Fruit fly (Drosophila melanogaster) whole organism, embryonic: ENCODE results near the gene CG32681.

Experiments
- Bgb ChIP-seq: fragments of 200-800 bp; sonication (Bioruptor generic); IDR thresholded peaks from 2 replicates; pipeline ENCODE4 v1.3.6; 2022; ENCODE audit warnings: missing biosample characterization, missing genetic modification characterization; ENCODE audit not compliant: partially characterized antibody
- CG12942 ChIP-seq: fragments of 200-800 bp; sonication (Bioruptor generic); optimal IDR thresholded peaks from 3 replicates; lab custom pipeline; 2016; ENCODE audit warnings: missing biosample characterization, missing genetic modification characterization
- CG13624 ChIP-seq: fragments of 200-800 bp; sonication (Bioruptor generic); optimal IDR thresholded peaks from 2 replicates; lab custom pipeline; 2016; ENCODE audit warnings: missing biosample characterization, missing genetic modification characterization
- CG14014 ChIP-seq: fragments of 200-800 bp; sonication (Bioruptor generic); IDR thresholded peaks from 2 replicates; pipeline ENCODE4 v1.3.6; 2022; ENCODE audit warnings: missing biosample characterization, missing genetic modification characterization
- CG15073 ChIP-seq: fragments of 200-800 bp; sonication (Bioruptor generic); optimal IDR thresholded peaks from 2 replicates; lab custom pipeline; 2016; ENCODE audit warnings: missing biosample characterization, missing genetic modification characterization
- CG15514 ChIP-seq: fragments of 200-800 bp; sonication (Bioruptor generic); optimal IDR thresholded peaks from 3 replicates; lab custom pipeline; 2017; ENCODE audit warnings: missing biosample characterization, missing genetic modification characterization, mild to moderate bottlenecking, moderate library complexity, missing genetic modification reagents
- CG16813 ChIP-seq: fragments of 200-800 bp; sonication (Bioruptor generic); IDR thresholded peaks from 3 replicates; pipeline ENCODE4 v1.3.6; 2022; ENCODE audit warnings: missing biosample characterization, missing genetic modification characterization; ENCODE audit not compliant: partially characterized antibody
- CG17829 ChIP-seq: fragments of 200-800 bp; optimal IDR thresholded peaks from 2 replicates; lab custom pipeline; 2019; ENCODE audit warnings: missing biosample characterization, mild to moderate bottlenecking, missing genetic modification characterization, moderate library complexity
- CG2116 ChIP-seq: fragments of 200-800 bp; sonication (Bioruptor generic); optimal IDR thresholded peaks from 3 replicates; lab custom pipeline; 2018; ENCODE audit warnings: missing biosample characterization, mild to moderate bottlenecking, missing genetic modification characterization
- CG31224 ChIP-seq: fragments of 200-800 bp; sonication (Bioruptor generic); IDR thresholded peaks from 2 replicates; pipeline ENCODE4 v1.3.6; 2022; ENCODE audit warnings: missing biosample characterization, missing genetic modification characterization
- CG34224 ChIP-seq: fragments of 200-800 bp; sonication (Bioruptor generic); IDR thresholded peaks from 3 replicates; pipeline ENCODE4 v1.3.6; 2022; ENCODE audit warnings: missing biosample characterization, missing genetic modification characterization; ENCODE audit not compliant: partially characterized antibody
- CG6254 ChIP-seq: fragments of 200-800 bp; sonication (Bioruptor generic); optimal IDR thresholded peaks from 3 replicates; lab custom pipeline; 2017; ENCODE audit warnings: mild to moderate bottlenecking, missing biosample characterization, missing genetic modification reagents, missing genetic modification characterization
- CG6272 ChIP-seq: fragments of 200-800 bp; sonication (Bioruptor generic); IDR thresholded peaks from 2 replicates; pipeline ENCODE4 v1.3.6; 2022; ENCODE audit warnings: missing biosample characterization, missing genetic modification characterization
- CG8359 ChIP-seq: fragments of 200-800 bp; sonication (Bioruptor generic); optimal IDR thresholded peaks from 2 replicates; lab custom pipeline; 2017; ENCODE audit warnings: missing biosample characterization, mild to moderate bottlenecking, missing genetic modification characterization, borderline replicate concordance
- CG8944 ChIP-seq: fragments of 200-800 bp; sonication (Bioruptor generic); optimal IDR thresholded peaks from 3 replicates; lab custom pipeline; 2016; ENCODE audit warnings: missing biosample characterization, missing genetic modification characterization
- CG9609 ChIP-seq: fragments of 200-800 bp; sonication (Bioruptor generic); optimal IDR thresholded peaks from 3 replicates; lab custom pipeline; 2016; ENCODE audit warnings: missing biosample characterization, missing genetic modification characterization
- CG9876 ChIP-seq: fragments of 200-800 bp; sonication (Bioruptor generic); optimal IDR thresholded peaks from 2 replicates; lab custom pipeline; 2016; ENCODE audit warnings: missing biosample characterization, missing genetic modification characterization
- Doc3 ChIP-seq: fragments of 200-800 bp; sonication (Bioruptor generic); IDR thresholded peaks from 3 replicates; pipeline ENCODE4 v1.3.6; 2022; ENCODE audit warnings: missing biosample characterization, missing genetic modification characterization; ENCODE audit not compliant: partially characterized antibody
- GATAe ChIP-seq: fragments of 200-800 bp; sonication (Bioruptor generic); conservative IDR thresholded peaks from 2 replicates; pipeline ENCODE4 v1.3.6; 2022; ENCODE audit warnings: missing biosample characterization, missing genetic modification characterization
- H2.0 ChIP-seq: fragments of 200-800 bp; sonication (Bioruptor generic); IDR thresholded peaks from 2 replicates; pipeline ENCODE4 v1.3.6; 2022; ENCODE audit warnings: missing biosample characterization, missing genetic modification characterization
- Hr51 ChIP-seq, 2 experiments: fragments of 200-800 bp; sonication (Bioruptor generic); optimal IDR thresholded peaks; 2 replicates in 1 of 2; 3 replicates in 1 of 2; lab custom pipeline; 2016 to 2018; ENCODE audit warnings: missing biosample characterization in 2 of 2, missing genetic modification characterization in 2 of 2, mild to moderate bottlenecking in 1 of 2, moderate library complexity in 1 of 2
- MBD-R2 ChIP-seq: fragments of 200-800 bp; sonication (Bioruptor generic); IDR thresholded peaks from 2 replicates; pipeline ENCODE4 v1.3.6; 2022; ENCODE audit warnings: missing biosample characterization, missing genetic modification characterization
- Mad ChIP-seq: fragments of 200-800 bp; sonication (Bioruptor generic); optimal IDR thresholded peaks from 2 replicates; lab custom pipeline; 2016; ENCODE audit warnings: missing biosample characterization, missing genetic modification characterization
- Pdp1 ChIP-seq, 2 experiments: fragments of 200-800 bp; sonication (Bioruptor generic); optimal IDR thresholded peaks; 3 replicates each; lab custom pipeline; 2016; ENCODE audit warnings: missing biosample characterization in 2 of 2, missing genetic modification characterization in 2 of 2, mild to moderate bottlenecking in 1 of 2, moderate library complexity in 1 of 2
- Side ChIP-seq: fragments of 200-800 bp; sonication (Bioruptor generic); optimal IDR thresholded peaks from 2 replicates; lab custom pipeline; 2016; ENCODE audit warnings: missing biosample characterization, missing genetic modification characterization
- Stat92E ChIP-seq, 3 experiments: fragments of >200 bp in 2 of 3; fragments of 200-800 bp in 1 of 3; sonication (Bioruptor generic) in 1 of 3; optimal IDR thresholded peaks; 2 replicates each; lab custom pipeline; 2017 to 2019; ENCODE audit warnings: missing biosample characterization in 3 of 3, missing genetic modification characterization in 3 of 3, mild to moderate bottlenecking in 1 of 3, moderate library complexity in 1 of 3
- TFAM ChIP-seq: fragments of 200-800 bp; sonication (Bioruptor generic); optimal IDR thresholded peaks from 2 replicates; lab custom pipeline; 2017; ENCODE audit warnings: missing biosample characterization, missing genetic modification characterization, inconsistent platforms
- ap ChIP-seq: fragments of 200-800 bp; sonication (Bioruptor generic); IDR thresholded peaks from 2 replicates; pipeline ENCODE4 v1.3.6; 2022; ENCODE audit warnings: missing biosample characterization, missing genetic modification characterization
- bbx ChIP-seq: fragments of 200-800 bp; sonication (Bioruptor generic); IDR thresholded peaks from 2 replicates; pipeline ENCODE4 v1.3.6; 2022; ENCODE audit warnings: missing biosample characterization, missing genetic modification characterization; ENCODE audit not compliant: partially characterized antibody
- crc ChIP-seq: fragments of 200-800 bp; sonication (Bioruptor generic); optimal IDR thresholded peaks from 2 replicates; lab custom pipeline; 2016; ENCODE audit warnings: missing biosample characterization, missing genetic modification characterization
- crp ChIP-seq, 2 experiments: fragments of 200-800 bp; sonication (Bioruptor generic); optimal IDR thresholded peaks; 2 replicates in 1 of 2; 3 replicates in 1 of 2; lab custom pipeline; 2017; ENCODE audit warnings: missing biosample characterization in 2 of 2, missing genetic modification characterization in 2 of 2, mild to moderate bottlenecking in 1 of 2, moderate library complexity in 1 of 2
- fu2 ChIP-seq: fragments of 200-800 bp; sonication (Bioruptor generic); optimal IDR thresholded peaks from 2 replicates; lab custom pipeline; 2016; ENCODE audit warnings: missing biosample characterization, missing genetic modification characterization
- nom ChIP-seq: fragments of 200-800 bp; sonication (Bioruptor generic); optimal IDR thresholded peaks from 2 replicates; lab custom pipeline; 2017; ENCODE audit warnings: missing biosample characterization, missing genetic modification characterization, mild to moderate bottlenecking, moderate library complexity, missing genetic modification reagents
- odd ChIP-seq: fragments of 200-800 bp; sonication (Bioruptor generic); optimal IDR thresholded peaks from 2 replicates; lab custom pipeline; 2017; ENCODE audit warnings: missing biosample characterization, mild to moderate bottlenecking, missing genetic modification characterization
- pfk ChIP-seq: fragments of 200-800 bp; sonication (Bioruptor generic); optimal IDR thresholded peaks from 2 replicates; lab custom pipeline; 2018; ENCODE audit warnings: missing biosample characterization, mild to moderate bottlenecking, missing genetic modification characterization, moderate library complexity
- pzg ChIP-seq: fragments of 200-800 bp; sonication (Bioruptor generic); optimal IDR thresholded peaks from 3 replicates; lab custom pipeline; 2018; ENCODE audit warnings: missing biosample characterization, mild to moderate bottlenecking, missing genetic modification characterization, moderate library complexity
- schlank ChIP-seq: fragments of 200-800 bp; sonication (Bioruptor generic); optimal IDR thresholded peaks from 2 replicates; lab custom pipeline; 2018; ENCODE audit warnings: missing biosample characterization, mild to moderate bottlenecking, missing genetic modification characterization
- so ChIP-seq: fragments of 200-800 bp; sonication (Bioruptor generic); IDR thresholded peaks from 3 replicates; pipeline ENCODE4 v1.3.6; 2022; ENCODE audit warnings: missing biosample characterization, missing genetic modification characterization
- sr ChIP-seq: fragments of 200-800 bp; sonication (Bioruptor generic); IDR thresholded peaks from 3 replicates; pipeline ENCODE4 v1.3.6; 2022; ENCODE audit warnings: missing biosample characterization, missing genetic modification characterization
- stwl ChIP-seq: fragments of 200-800 bp; sonication (Bioruptor generic); optimal IDR thresholded peaks from 3 replicates; lab custom pipeline; 2018; ENCODE audit warnings: missing biosample characterization, mild to moderate bottlenecking, missing genetic modification characterization, moderate library complexity
- unpg ChIP-seq: fragments of 200-800 bp; sonication (Bioruptor generic); optimal IDR thresholded peaks from 3 replicates; lab custom pipeline; 2018; ENCODE audit warnings: missing biosample characterization, mild to moderate bottlenecking, missing genetic modification characterization, moderate library complexity

CG32681 gene

dm6 chrX:10384947-10385346 is 3.8 kb upstream of the CG32681 start (continued):
- TF ChIP-seq Bgb (GFP tag; lab: Robert Waterston, UW): peak; percentile 66
- TF ChIP-seq CG17829 (tag; lab: Kevin White, UChicago): no peak
- no peak for TF ChIP-seq TFAM (GFP tag; lab: Kevin White, UChicago)
- TF ChIP-seq CG34224: peak; percentile 68
- no peak for TF ChIP-seq CG9876 (GFP tag; lab: Kevin White, UChicago)
- no peak for TF ChIP-seq Hr51 (GFP tag; optimal IDR thresholded peaks at IDR 0.05; lab: Kevin White, UChicago)
- peak; percentile 78 for TF ChIP-seq stwl (tag; lab: Kevin White, UChicago)
- TF ChIP-seq pfk (GFP tag; lab: Kevin White, UChicago): no peak
- TF ChIP-seq odd (GFP tag; lab: Kevin White, UChicago): no peak
- no peak for TF ChIP-seq fu2
- no peak for TF ChIP-seq Mad (GFP tag; lab: Kevin White, UChicago)
- peak; percentile 1 for TF ChIP-seq CG2116 (GFP tag; lab: Kevin White, UChicago)
- no peak for TF ChIP-seq schlank (tag; lab: Kevin White, UChicago)
- no peak for TF ChIP-seq CG15073 (GFP tag; lab: Kevin White, UChicago)
- peak; percentile 48; the same call in 1 of the 2 replicates for TF ChIP-seq MBD-R2 (GFP tag; lab: Robert Waterston, UW)
- no peak for TF ChIP-seq nom (GFP tag; lab: Kevin White, UChicago)
- TF ChIP-seq CG6254 (GFP tag; lab: Kevin White, UChicago): no peak
- TF ChIP-seq CG9609 (GFP tag; lab: Kevin White, UChicago): no peak
- peak; percentile 56 for TF ChIP-seq CG16813
- TF ChIP-seq CG8359 (GFP tag; lab: Kevin White, UChicago): no peak
- no peak for TF ChIP-seq H2.0 (GFP tag; lab: Robert Waterston, UW)
- peak in 1 of 2 experiments; percentile 82 for TF ChIP-seq crp (GFP tag; optimal IDR thresholded peaks at IDR 0.05; lab: Kevin White, UChicago)
- TF ChIP-seq crc: no peak
- TF ChIP-seq Pdp1 (GFP tag; optimal IDR thresholded peaks at IDR 0.05; lab: Kevin White, UChicago): no peak
- TF ChIP-seq bbx (GFP tag; lab: Robert Waterston, UW): peak; percentile 77
- TF ChIP-seq CG12942 (GFP tag; lab: Kevin White, UChicago): no peak
- TF ChIP-seq so (GFP tag; lab: Robert Waterston, UW): no peak
- TF ChIP-seq unpg (GFP tag; lab: Kevin White, UChicago): no peak
- TF ChIP-seq Stat92E (GFP tag; optimal IDR thresholded peaks at IDR 0.05; lab: Kevin White, UChicago): no peak
- peak; percentile 3 for TF ChIP-seq CG15514 (GFP tag; lab: Kevin White, UChicago)
- peak; percentile 49 for TF ChIP-seq Doc3 (GFP tag; lab: Robert Waterston, UW)
- TF ChIP-seq pzg (GFP tag; lab: Kevin White, UChicago): peak; percentile 33

DNA sequence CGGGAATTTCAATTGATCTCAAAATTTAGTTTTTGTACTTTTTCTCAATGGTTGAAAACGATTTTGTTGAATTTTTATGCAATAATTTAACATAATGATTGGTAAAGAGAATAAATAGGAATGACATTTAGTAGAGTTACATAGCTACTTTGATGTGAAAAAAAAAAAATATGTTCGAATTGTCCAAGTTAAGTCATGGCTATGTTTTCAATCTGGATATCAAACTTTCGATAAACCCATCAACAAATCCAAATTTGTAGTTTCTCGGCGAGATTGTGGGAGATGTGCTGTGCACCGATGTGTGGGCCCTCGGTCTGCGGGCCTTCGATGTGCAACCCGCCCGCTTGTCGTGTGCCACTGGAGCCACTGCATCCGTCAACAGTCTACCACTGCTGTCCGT is 5.9 kb downstream of the CG32681 start, which contains the start of the genes CG32686 and CG2898:
TSS of gene CG32686 (minus strand) at position 101 of the 400 bp plus-strand sequence.
TSS of gene CG2898 (plus strand) at position 159 of the 400 bp plus-strand sequence.
- no peak for TF ChIP-seq CG13624 (GFP tag; lab: Kevin White, UChicago)
- TF ChIP-seq GATAe (GFP tag; lab: Robert Waterston, UW): no peak
- TF ChIP-seq stwl (tag; lab: Kevin White, UChicago): no peak
- TF ChIP-seq CG8944: no peak
- TF ChIP-seq ap (GFP tag; lab: Robert Waterston, UW): no peak
- no peak for TF ChIP-seq sr (GFP tag; lab: Robert Waterston, UW)
- TF ChIP-seq CG14014 (GFP tag; lab: Robert Waterston, UW): no peak
- no peak for TF ChIP-seq Side (GFP tag; lab: Kevin White, UChicago)
- no peak for TF ChIP-seq CG6272
- TF ChIP-seq CG31224: no peak
